Worm (Caenorhabditis elegans) whole organism, L2 larva: ENCODE data around the gene syp-2.
A peak's percentile ranks its signal among the peaks of the same experiment; 100 is the strongest.

Experiments
- Y55F3AM.14 ChIP-seq: fragments of 200-800 bp; sonication (Bioruptor generic); optimal IDR thresholded peaks from 2 replicates; lab custom pipeline; 2018; ENCODE audit warnings: mild to moderate bottlenecking, missing genetic modification characterization, missing compliant biosample characterization
- ZK546.5 ChIP-seq: sonication (generic microtip); optimal IDR thresholded peaks from 2 replicates; lab custom pipeline; 2017; ENCODE audit warnings: missing biosample characterization, missing genetic modification characterization
- alr-1 ChIP-seq: fragments of 150-350 bp; optimal IDR thresholded peaks from 2 replicates; lab custom pipeline; 2014; ENCODE audit warnings: missing biosample characterization, missing genetic modification characterization
- ama-1 ChIP-seq: fragments of 150-350 bp; optimal IDR thresholded peaks from 2 replicates; lab custom pipeline; 2018; ENCODE audit warnings: inconsistent platforms
- ceh-16 ChIP-seq: fragments of 150-350 bp; optimal IDR thresholded peaks from 2 replicates; lab custom pipeline; 2014; ENCODE audit warnings: missing biosample characterization, missing genetic modification characterization
- crh-2 ChIP-seq: sonication (generic microtip); optimal IDR thresholded peaks from 2 replicates; lab custom pipeline; 2017; ENCODE audit warnings: missing biosample characterization, missing genetic modification characterization
- egl-27 ChIP-seq: sonication (generic microtip); optimal IDR thresholded peaks from 3 replicates; lab custom pipeline; 2017; ENCODE audit warnings: missing biosample characterization, missing genetic modification reagents, missing genetic modification characterization
- fos-1 ChIP-seq: fragments of 150-350 bp; optimal IDR thresholded peaks from 2 replicates; lab custom pipeline; 2014; ENCODE audit warnings: missing biosample characterization, missing genetic modification characterization
- gmeb-1 ChIP-seq: fragments of 150-350 bp; optimal IDR thresholded peaks from 2 replicates; lab custom pipeline; 2014; ENCODE audit warnings: missing biosample characterization, missing genetic modification characterization
- lin-13 ChIP-seq: fragments of 150-350 bp; optimal IDR thresholded peaks from 2 replicates; lab custom pipeline; 2014; ENCODE audit warnings: missing biosample characterization, missing genetic modification reagents, missing genetic modification characterization
- lin-39 ChIP-seq: fragments of 150-350 bp; optimal IDR thresholded peaks from 2 replicates; lab custom pipeline; 2014; ENCODE audit warnings: missing biosample characterization, missing genetic modification reagents, missing genetic modification characterization
- lsy-2 ChIP-seq, 2 experiments: fragments of 150-350 bp in 1 of 2; sonication (generic microtip) in 1 of 2; optimal IDR thresholded peaks; 2 replicates each; lab custom pipeline; 2014 to 2017; ENCODE audit warnings: missing biosample characterization in 2 of 2, missing genetic modification characterization in 2 of 2
- mab-5 ChIP-seq: fragments of 150-350 bp; optimal IDR thresholded peaks from 2 replicates; lab custom pipeline; 2014; ENCODE audit warnings: missing biosample characterization, missing genetic modification characterization
- mbf-1 ChIP-seq: sonication (generic microtip); optimal IDR thresholded peaks from 2 replicates; lab custom pipeline; 2017; ENCODE audit warnings: missing biosample characterization, missing genetic modification characterization
- mdl-1 ChIP-seq, 2 experiments: fragments of 150-350 bp in 1 of 2; sonication (generic microtip) in 1 of 2; optimal IDR thresholded peaks; 2 replicates each; lab custom pipeline; 2017; ENCODE audit warnings: missing biosample characterization in 2 of 2, missing genetic modification characterization in 2 of 2
- nhr-11 ChIP-seq: fragments of 150-350 bp; optimal IDR thresholded peaks from 2 replicates; lab custom pipeline; 2014; ENCODE audit warnings: missing biosample characterization, missing genetic modification characterization
- nhr-12 ChIP-seq: fragments of 150-350 bp; optimal IDR thresholded peaks from 2 replicates; lab custom pipeline; 2014; ENCODE audit warnings: missing biosample characterization, missing genetic modification characterization
- nhr-129 ChIP-seq: fragments of 150-350 bp; optimal IDR thresholded peaks from 2 replicates; lab custom pipeline; 2014; ENCODE audit warnings: missing biosample characterization, missing genetic modification characterization
- nhr-21 ChIP-seq: fragments of 150-350 bp; optimal IDR thresholded peaks from 2 replicates; lab custom pipeline; 2014; ENCODE audit warnings: missing biosample characterization, missing genetic modification characterization
- nhr-237 ChIP-seq: fragments of 150-350 bp; optimal IDR thresholded peaks from 2 replicates; lab custom pipeline; 2014; ENCODE audit warnings: missing biosample characterization, missing genetic modification characterization
- nhr-25 ChIP-seq: fragments of 150-350 bp; sonication (generic microtip); optimal IDR thresholded peaks from 3 replicates; lab custom pipeline; 2014; ENCODE audit warnings: missing biosample characterization, missing genetic modification characterization
- nhr-6 ChIP-seq: fragments of 150-350 bp; optimal IDR thresholded peaks from 2 replicates; lab custom pipeline; 2014; ENCODE audit warnings: missing biosample characterization, missing genetic modification characterization
- nhr-77 ChIP-seq: fragments of 150-350 bp; optimal IDR thresholded peaks from 2 replicates; lab custom pipeline; 2014; ENCODE audit warnings: missing biosample characterization, missing genetic modification characterization
- peb-1 ChIP-seq: fragments of 150-350 bp; optimal IDR thresholded peaks from 2 replicates; lab custom pipeline; 2014; ENCODE audit warnings: missing biosample characterization, missing genetic modification characterization
- sem-4 ChIP-seq: fragments of 150-350 bp; optimal IDR thresholded peaks from 2 replicates; lab custom pipeline; 2014; ENCODE audit warnings: missing biosample characterization, missing genetic modification reagents, missing genetic modification characterization
- sma-3 ChIP-seq: sonication (generic microtip); optimal IDR thresholded peaks from 2 replicates; lab custom pipeline; 2016; ENCODE audit warnings: missing genetic modification reagents, missing genetic modification characterization, missing compliant biosample characterization
- sma-9 ChIP-seq, 2 experiments: fragments of 150-350 bp in 1 of 2; sonication (generic microtip) in 1 of 2; optimal IDR thresholded peaks; 2 replicates each; lab custom pipeline; 2014 to 2016; ENCODE audit warnings: missing genetic modification characterization in 2 of 2, mild to moderate bottlenecking in 1 of 2, missing biosample characterization in 1 of 2, missing compliant biosample characterization in 1 of 2, missing genetic modification reagents in 1 of 2, moderate library complexity in 1 of 2
- snpc-4 ChIP-seq: fragments of 150-350 bp; optimal IDR thresholded peaks from 2 replicates; lab custom pipeline; 2014; ENCODE audit warnings: missing biosample characterization, missing genetic modification characterization
- unc-62 ChIP-seq: fragments of 150-350 bp; optimal IDR thresholded peaks from 2 replicates; lab custom pipeline; 2014; ENCODE audit warnings: missing biosample characterization, missing genetic modification reagents, missing genetic modification characterization
- ztf-1 ChIP-seq: fragments of 200-800 bp; sonication (Bioruptor generic); conservative IDR thresholded peaks from 2 replicates; pipeline ENCODE4 v1.3.6; 2022; ENCODE audit warnings: missing genetic modification characterization, missing compliant biosample characterization
- ztf-4 ChIP-seq: fragments of 150-350 bp; optimal IDR thresholded peaks from 2 replicates; lab custom pipeline; 2014; ENCODE audit warnings: missing biosample characterization, missing genetic modification characterization

The syp-2 gene

ce11 chrV:5584833-5585232, 48.5 kb downstream of the syp-2 start, which contains the start of gene CD4.11:
CD4.11 (plus strand) TSS chrV:5585133.
- no peak for TF ChIP-seq mdl-1 (tag; optimal IDR thresholded peaks at IDR 0.05; lab: Kevin White, UChicago)
- no peak for TF ChIP-seq alr-1 (tag; lab: Kevin White, UChicago)
- no peak for TF ChIP-seq sma-9 (GFP tag; optimal IDR thresholded peaks at IDR 0.05; lab: Kevin White, UChicago)
- no peak for TF ChIP-seq sma-9 (tag; optimal IDR thresholded peaks at IDR 0.05; lab: Kevin White, UChicago)
- TF ChIP-seq fos-1 (tag; lab: Kevin White, UChicago) = no peak
- no peak for TF ChIP-seq sem-4 (tag; lab: Kevin White, UChicago)
- no peak for TF ChIP-seq nhr-129 (tag; lab: Kevin White, UChicago)
- no peak for TF ChIP-seq nhr-25 (tag; lab: Kevin White, UChicago)
- TF ChIP-seq unc-62 (GFP tag; lab: Kevin White, UChicago) = no peak
- TF ChIP-seq nhr-77 (tag; lab: Kevin White, UChicago) = no peak
- no peak for TF ChIP-seq ama-1 (lab: Kevin White, UChicago)

- TF ChIP-seq crh-2 (tag; lab: Kevin White, UChicago) (no peak), peb-1 (no peak), ceh-16 (tag; lab: Kevin White, UChicago) (no peak), ama-1 (lab: Kevin White, UChicago) (no peak), egl-27 (tag; lab: Kevin White, UChicago) (no peak), nhr-129 (tag; lab: Kevin White, UChicago) (peak; percentile 90), nhr-12 (tag; lab: Kevin White, UChicago) (no peak), lin-13 (GFP tag; lab: Kevin White, UChicago) (no peak), lin-39 (tag; lab: Kevin White, UChicago) (no peak), nhr-21 (tag; lab: Kevin White, UChicago) (peak; percentile 6), ztf-4 (no peak), nhr-11 (no peak), nhr-237 (tag; lab: Kevin White, UChicago) (no peak), Y55F3AM.14 (no peak), mab-5 (no peak), nhr-6 (tag; lab: Kevin White, UChicago) (no peak), lsy-2 (tag; optimal IDR thresholded peaks at IDR 0.05; lab: Kevin White, UChicago) (peak in 1 of 2 experiments; percentile 24), nhr-25 (tag; lab: Kevin White, UChicago) (no peak), gmeb-1 (tag; lab: Kevin White, UChicago) (no peak), ztf-1 (GFP tag; lab: Robert Waterston, UW) (no peak), mbf-1 (tag; lab: Kevin White, UChicago) (no peak), nhr-77 (tag; lab: Kevin White, UChicago) (no peak), ZK546.5 (tag; lab: Kevin White, UChicago) (no peak), snpc-4 (tag; lab: Kevin White, UChicago) (peak; percentile 95), sma-3 (GFP tag; lab: Kevin White, UChicago) (no peak)
Observed at ce11 chrV:5587042-5587441, 50.8 kb downstream of the syp-2 start.
